Worm (Caenorhabditis elegans) whole organism, young adult: ENCODE data around the gene C09G1.4.

ENCODE experiments used
- ceh-27 ChIP-seq: fragments of 200-800 bp; sonication (Bioruptor generic); optimal IDR thresholded peaks from 2 replicates; lab custom pipeline; 2018; ENCODE audit warnings: mild to moderate bottlenecking, missing genetic modification characterization, moderate library complexity, missing compliant biosample characterization
- snpc-4 ChIP-seq, 5 experiments: fragments of 150-350 bp in 1 of 5; sonication (generic microtip) in 4 of 5; optimal IDR thresholded peaks; 2 replicates each; lab custom pipeline; 2014 to 2018; ENCODE audit warnings: missing genetic modification characterization in 5 of 5, missing biosample characterization in 3 of 5, antibody characterized with exemption in 2 of 5, mild to moderate bottlenecking in 2 of 5, missing compliant biosample characterization in 2 of 5, missing genotype in 2 of 5, moderate library complexity in 2 of 5, missing genetic modification reagents in 1 of 5

DNA sequence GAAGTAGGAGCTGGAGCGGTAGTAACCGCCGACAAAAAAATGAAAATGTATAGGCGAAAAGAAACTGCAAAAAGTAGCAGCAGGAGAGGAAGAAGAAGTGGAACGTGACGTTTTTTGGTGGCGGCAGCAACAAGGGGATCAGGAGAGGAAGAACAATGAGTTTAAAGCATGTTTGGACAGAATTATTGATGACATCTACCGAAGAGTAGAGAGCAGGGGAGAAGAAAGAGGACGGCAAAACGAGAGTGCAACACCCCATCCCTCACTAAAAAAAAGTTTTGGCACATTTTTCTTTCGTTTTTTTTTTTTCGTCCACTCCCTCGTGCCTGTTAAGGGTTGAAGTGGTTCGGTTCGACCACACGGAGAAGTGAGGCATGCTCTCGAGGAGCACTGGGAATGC lies 12.5 kb downstream of the C09G1.4 start:
- TF ChIP-seq ceh-27 (GFP tag; lab: Kevin White, UChicago): no peak
- TF ChIP-seq snpc-4 (GFP tag; optimal IDR thresholded peaks at IDR 0.05; lab: Kevin White, UChicago): no peak
- TF ChIP-seq snpc-4 (tag; optimal IDR thresholded peaks at IDR 0.05; lab: Kevin White, UChicago): no peak
